Fruit fly (Drosophila melanogaster) whole organism, wandering third instar larva: ENCODE measurements around the gene CG4098.
A peak's percentile ranks its signal among the peaks of the same experiment; 100 is the strongest.

ENCODE experiments used
- Abd-B ChIP-seq: fragments of >200 bp; optimal IDR thresholded peaks from 2 replicates; lab custom pipeline; 2017; ENCODE audit warnings: missing biosample characterization, missing genetic modification characterization
- Hnf4 ChIP-seq: fragments of 200-800 bp; sonication (Bioruptor generic); optimal IDR thresholded peaks from 2 replicates; lab custom pipeline; 2016; ENCODE audit warnings: missing biosample characterization, mild to moderate bottlenecking, missing genetic modification characterization
- Hr78 ChIP-seq: fragments of >200 bp; optimal IDR thresholded peaks from 2 replicates; lab custom pipeline; 2017; ENCODE audit warnings: missing biosample characterization, missing genetic modification characterization
- Mio ChIP-seq: sonication (Bioruptor generic); optimal IDR thresholded peaks from 2 replicates; lab custom pipeline; 2016; ENCODE audit warnings: missing biosample characterization, missing genetic modification characterization
- Myc ChIP-seq: fragments of >200 bp; optimal IDR thresholded peaks from 2 replicates; lab custom pipeline; 2017
- OdsH ChIP-seq: fragments of 200-800 bp; sonication (Bioruptor generic); optimal IDR thresholded peaks from 2 replicates; lab custom pipeline; 2016; ENCODE audit warnings: missing biosample characterization, mild to moderate bottlenecking, missing genetic modification characterization
- Sp1 ChIP-seq: fragments of 200-800 bp; sonication (Bioruptor generic); optimal IDR thresholded peaks from 3 replicates; lab custom pipeline; 2019; ENCODE audit warnings: missing biosample characterization, mild to moderate bottlenecking, missing genetic modification characterization, moderate library complexity
- fru ChIP-seq: fragments of 200-800 bp; sonication (Bioruptor generic); optimal IDR thresholded peaks from 3 replicates; lab custom pipeline; 2016; ENCODE audit warnings: missing biosample characterization, mild to moderate bottlenecking, missing genetic modification characterization
- h ChIP-seq: fragments of 200-800 bp; sonication (Bioruptor generic); optimal IDR thresholded peaks from 3 replicates; lab custom pipeline; 2016; ENCODE audit warnings: missing biosample characterization, mild to moderate bottlenecking, missing genetic modification characterization
- pan ChIP-seq: fragments of >200 bp; optimal IDR thresholded peaks from 2 replicates; lab custom pipeline; 2017
- psq ChIP-seq: fragments of 200-800 bp; sonication (Bioruptor generic); optimal IDR thresholded peaks from 3 replicates; lab custom pipeline; 2017; ENCODE audit warnings: missing biosample characterization, mild to moderate bottlenecking, missing genetic modification characterization, moderate library complexity
- usp ChIP-seq: fragments of >200 bp; optimal IDR thresholded peaks from 2 replicates; lab custom pipeline; 2017; ENCODE audit warnings: missing biosample characterization, missing genetic modification characterization

DNA sequence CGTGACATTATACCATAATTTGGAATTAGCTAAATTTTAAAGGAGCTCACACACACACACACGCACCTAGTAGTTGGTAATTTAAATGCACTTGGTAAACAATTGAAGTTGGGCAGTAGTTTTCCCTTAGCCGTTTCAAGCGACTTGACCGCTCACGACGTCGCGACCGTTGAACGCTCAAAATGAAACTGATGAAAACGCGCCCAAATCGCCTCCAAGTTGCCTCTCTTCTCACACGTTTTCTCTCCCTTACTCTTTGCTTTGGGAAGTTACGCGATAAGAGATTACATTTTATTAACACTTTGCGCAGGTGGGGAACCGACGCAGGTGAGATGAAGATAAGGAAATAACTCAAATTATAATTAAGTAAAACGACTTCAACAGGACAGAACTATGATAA lies 36.9 kb downstream of the CG4098 start:
- TF ChIP-seq h (GFP tag; lab: Kevin White, UChicago) (no peak), OdsH (GFP tag; lab: Kevin White, UChicago) (no peak), Mio (GFP tag; lab: Kevin White, UChicago) (no peak), psq (GFP tag; lab: Kevin White, UChicago) (no peak), Sp1 (GFP tag; lab: Kevin White, UChicago) (no peak), fru (GFP tag; lab: Kevin White, UChicago) (no peak), Myc (no peak), pan (lab: Kevin White, UChicago) (no peak), Abd-B (GFP tag; lab: Kevin White, UChicago) (no peak), Hr78 (GFP tag; lab: Kevin White, UChicago) (no peak), usp (GFP tag; lab: Kevin White, UChicago) (no peak), Hnf4 (peak; percentile 13)
